Worm (Caenorhabditis elegans) whole organism, young adult: Measurements from ENCODE around the gene try-3.

Experiments used
- B0261.1 ChIP-seq: sonication (generic microtip); optimal IDR thresholded peaks from 2 replicates; lab custom pipeline; 2016; ENCODE audit warnings: mild to moderate bottlenecking, missing genetic modification characterization, moderate library complexity, missing compliant biosample characterization
- F33H1.4 ChIP-seq: fragments of 200-800 bp; sonication (Bioruptor generic); IDR thresholded peaks from 2 replicates; pipeline ENCODE4 v1.3.6; 2022; ENCODE audit warnings: missing genetic modification reagents, missing genetic modification characterization, missing compliant biosample characterization
- F49E8.2 ChIP-seq: sonication (generic microtip); optimal IDR thresholded peaks from 3 replicates; lab custom pipeline; 2017; ENCODE audit warnings: missing genetic modification characterization, mild to moderate bottlenecking, missing compliant biosample characterization, antibody characterized with exemption, moderate library complexity; ENCODE audit not compliant: insufficient read depth
- F55B11.4 ChIP-seq: sonication (generic microtip); optimal IDR thresholded peaks from 2 replicates; lab custom pipeline; 2016; ENCODE audit warnings: missing compliant biosample characterization, missing genetic modification characterization, borderline replicate concordance; ENCODE audit not compliant: insufficient read depth
- K12H6.12 ChIP-seq: fragments of 200-800 bp; sonication (Bioruptor generic); optimal IDR thresholded peaks from 2 replicates; lab custom pipeline; 2018; ENCODE audit warnings: mild to moderate bottlenecking, missing genetic modification characterization, missing compliant biosample characterization
- T07F8.4 ChIP-seq: sonication (generic microtip); optimal IDR thresholded peaks from 2 replicates; lab custom pipeline; 2016; ENCODE audit warnings: mild to moderate bottlenecking, missing genetic modification characterization, moderate library complexity, missing compliant biosample characterization
- Y56A3A.18 ChIP-seq: fragments of 200-800 bp; sonication (Bioruptor generic); IDR thresholded peaks from 2 replicates; pipeline ENCODE4 v1.3.6; 2022; ENCODE audit warnings: missing genetic modification reagents, missing genetic modification characterization, missing compliant biosample characterization
- athp-1 ChIP-seq: sonication (generic microtip); optimal IDR thresholded peaks from 2 replicates; lab custom pipeline; 2017; ENCODE audit warnings: mild to moderate bottlenecking, missing genetic modification characterization, missing compliant biosample characterization
- cebp-1 ChIP-seq, 2 experiments: fragments of 200-800 bp in 1 of 2; sonication (Bioruptor generic) in 1 of 2; sonication (generic microtip) in 1 of 2; IDR thresholded peaks in 1 of 2; optimal IDR thresholded peaks in 1 of 2; 2 replicates each; pipeline versions ENCODE4 v1.3.6 to Lab custom; 2017 to 2022; ENCODE audit warnings: missing compliant biosample characterization in 2 of 2, missing genetic modification characterization in 2 of 2, mild to moderate bottlenecking in 1 of 2, missing genetic modification reagents in 1 of 2, moderate library complexity in 1 of 2
- cebp-2 ChIP-seq: fragments of 200-800 bp; sonication (Bioruptor generic); IDR thresholded peaks from 2 replicates; pipeline ENCODE4 v1.3.6; 2022; ENCODE audit warnings: missing genetic modification characterization, missing compliant biosample characterization
- ceh-100 ChIP-seq: fragments of 200-800 bp; sonication (Bioruptor generic); IDR thresholded peaks from 2 replicates; pipeline ENCODE4 v1.3.6; 2022; ENCODE audit warnings: missing genetic modification reagents, missing genetic modification characterization, missing compliant biosample characterization
- ceh-79 ChIP-seq: sonication (generic microtip); optimal IDR thresholded peaks from 2 replicates; lab custom pipeline; 2017; ENCODE audit warnings: mild to moderate bottlenecking, missing genetic modification characterization, missing compliant biosample characterization
- dox-1 ChIP-seq: fragments of 200-800 bp; sonication (Bioruptor generic); IDR thresholded peaks from 2 replicates; pipeline ENCODE4 v1.3.6; 2022; ENCODE audit warnings: missing genetic modification reagents, missing genetic modification characterization, missing compliant biosample characterization
- egl-18 ChIP-seq: fragments of 200-800 bp; sonication (Bioruptor generic); IDR thresholded peaks from 2 replicates; pipeline ENCODE4 v1.3.6; 2022; ENCODE audit warnings: missing genetic modification reagents, missing genetic modification characterization, missing compliant biosample characterization
- egl-44 ChIP-seq: fragments of 200-800 bp; sonication (Bioruptor generic); IDR thresholded peaks from 2 replicates; pipeline ENCODE4 v1.3.6; 2022; ENCODE audit warnings: missing genetic modification reagents, missing genetic modification characterization, missing compliant biosample characterization
- egrh-3 ChIP-seq: fragments of 200-800 bp; sonication (Bioruptor generic); IDR thresholded peaks from 2 replicates; pipeline ENCODE4 v1.3.6; 2022; ENCODE audit warnings: missing genetic modification reagents, missing genetic modification characterization, missing compliant biosample characterization
- him-1 ChIP-seq: sonication (generic microtip); optimal IDR thresholded peaks from 2 replicates; lab custom pipeline; 2016; ENCODE audit warnings: missing genotype, missing genetic modification reagents, missing genetic modification characterization, missing compliant biosample characterization
- hlh-12 ChIP-seq: sonication (generic microtip); optimal IDR thresholded peaks from 2 replicates; lab custom pipeline; 2016; ENCODE audit warnings: missing genetic modification characterization, missing compliant biosample characterization
- hmg-1.2 ChIP-seq: fragments of 200-800 bp; sonication (Bioruptor generic); IDR thresholded peaks from 2 replicates; pipeline ENCODE4 v1.3.6; 2022; ENCODE audit warnings: missing genetic modification reagents, missing genetic modification characterization, missing compliant biosample characterization
- hsf-1 ChIP-seq: fragments of 200-800 bp; sonication (Bioruptor generic); IDR thresholded peaks from 2 replicates; pipeline ENCODE4 v1.3.6; 2022; ENCODE audit warnings: missing genetic modification reagents, missing genetic modification characterization, missing compliant biosample characterization
- lir-1 ChIP-seq: fragments of 200-800 bp; sonication (Bioruptor generic); conservative IDR thresholded peaks from 2 replicates; pipeline ENCODE4 v1.3.6; 2022; ENCODE audit warnings: missing genetic modification reagents, missing genetic modification characterization, missing compliant biosample characterization
- lsl-1 ChIP-seq: fragments of 200-800 bp; sonication (Bioruptor generic); optimal IDR thresholded peaks from 2 replicates; lab custom pipeline; 2018; ENCODE audit warnings: mild to moderate bottlenecking, missing genetic modification characterization, moderate library complexity, missing compliant biosample characterization
- lsy-27 ChIP-seq: sonication (generic microtip); optimal IDR thresholded peaks from 2 replicates; lab custom pipeline; 2017; ENCODE audit warnings: missing genetic modification characterization, mild to moderate bottlenecking, missing compliant biosample characterization, antibody characterized with exemption, missing genotype, borderline replicate concordance; ENCODE audit not compliant: insufficient read depth
- mcd-1 ChIP-seq: fragments of 200-800 bp; sonication (Bioruptor generic); IDR thresholded peaks from 2 replicates; pipeline ENCODE4 v1.3.6; 2022; ENCODE audit warnings: missing genetic modification reagents, missing genetic modification characterization, missing compliant biosample characterization
- mel-28 ChIP-seq: sonication (generic microtip); optimal IDR thresholded peaks from 2 replicates; lab custom pipeline; 2016; ENCODE audit warnings: borderline replicate concordance, mild to moderate bottlenecking, missing genetic modification characterization, missing compliant biosample characterization
- mes-4 ChIP-seq: sonication (generic microtip); optimal IDR thresholded peaks from 2 replicates; lab custom pipeline; 2016; ENCODE audit warnings: missing genotype, missing genetic modification characterization, missing compliant biosample characterization
- nfya-2 ChIP-seq: fragments of 200-800 bp; sonication (Bioruptor generic); IDR thresholded peaks from 2 replicates; pipeline ENCODE4 v1.3.6; 2022; ENCODE audit warnings: missing genetic modification reagents, missing genetic modification characterization, missing compliant biosample characterization
- nhr-179 ChIP-seq: sonication (generic microtip); optimal IDR thresholded peaks from 2 replicates; lab custom pipeline; 2016; ENCODE audit warnings: mild to moderate bottlenecking, missing genetic modification characterization, missing compliant biosample characterization
- pbrm-1 ChIP-seq: fragments of 200-800 bp; sonication (Bioruptor generic); IDR thresholded peaks from 2 replicates; pipeline ENCODE4 v1.3.6; 2022; ENCODE audit warnings: missing genetic modification reagents, missing genetic modification characterization, missing compliant biosample characterization
- rec-8 ChIP-seq, 2 experiments: sonication (generic microtip); optimal IDR thresholded peaks; 2 replicates each; lab custom pipeline; 2016; ENCODE audit warnings: mild to moderate bottlenecking in 2 of 2, missing genetic modification characterization in 2 of 2, missing genetic modification reagents in 2 of 2, missing genotype in 2 of 2, missing biosample characterization in 1 of 2, missing compliant biosample characterization in 1 of 2, moderate library complexity in 1 of 2
- rpc-1 ChIP-seq, 2 experiments: fragments of 150-350 bp in 1 of 2; sonication (generic microtip) in 1 of 2; optimal IDR thresholded peaks; 2 replicates each; lab custom pipeline; 2014 to 2018; ENCODE audit warnings: missing biosample characterization in 1 of 2, missing genetic modification characterization in 1 of 2, missing genetic modification reagents in 1 of 2, missing genotype in 1 of 2
- snpc-1.1 ChIP-seq: sonication (generic microtip); optimal IDR thresholded peaks from 2 replicates; lab custom pipeline; 2017; ENCODE audit warnings: missing genetic modification characterization, mild to moderate bottlenecking, missing compliant biosample characterization, antibody characterized with exemption, moderate library complexity, missing genotype, missing genetic modification reagents; ENCODE audit not compliant: insufficient read depth
- snpc-1.3 ChIP-seq: sonication (generic microtip); optimal IDR thresholded peaks from 2 replicates; lab custom pipeline; 2017; ENCODE audit warnings: missing genetic modification characterization, mild to moderate bottlenecking, missing compliant biosample characterization, antibody characterized with exemption, moderate library complexity, missing genotype, missing genetic modification reagents; ENCODE audit not compliant: insufficient read depth
- snpc-3.4 ChIP-seq: sonication (generic microtip); optimal IDR thresholded peaks from 2 replicates; lab custom pipeline; 2017; ENCODE audit warnings: missing genetic modification characterization, mild to moderate bottlenecking, missing compliant biosample characterization, antibody characterized with exemption, moderate library complexity, missing genotype, missing genetic modification reagents
- snpc-4 ChIP-seq, 5 experiments: fragments of 150-350 bp in 1 of 5; sonication (generic microtip) in 4 of 5; optimal IDR thresholded peaks; 2 replicates each; lab custom pipeline; 2014 to 2018; ENCODE audit warnings: missing genetic modification characterization in 5 of 5, missing biosample characterization in 3 of 5, antibody characterized with exemption in 2 of 5, mild to moderate bottlenecking in 2 of 5, missing compliant biosample characterization in 2 of 5, missing genotype in 2 of 5, moderate library complexity in 2 of 5, missing genetic modification reagents in 1 of 5
- sptf-2 ChIP-seq: fragments of 200-800 bp; sonication (Bioruptor generic); optimal IDR thresholded peaks from 2 replicates; lab custom pipeline; 2018; ENCODE audit warnings: mild to moderate bottlenecking, missing genetic modification characterization, missing compliant biosample characterization
- zfh-2 ChIP-seq: fragments of 200-800 bp; sonication (Bioruptor generic); conservative IDR thresholded peaks from 2 replicates; pipeline ENCODE4 v1.3.6; 2022; ENCODE audit warnings: missing genetic modification reagents, missing genetic modification characterization, missing compliant biosample characterization
- ztf-26 ChIP-seq: sonication (generic microtip); optimal IDR thresholded peaks from 2 replicates; lab custom pipeline; 2017; ENCODE audit warnings: missing genetic modification characterization, missing compliant biosample characterization
- ztf-3 ChIP-seq: fragments of 200-800 bp; sonication (Bioruptor generic); optimal IDR thresholded peaks from 2 replicates; lab custom pipeline; 2018; ENCODE audit warnings: mild to moderate bottlenecking, missing genetic modification characterization, missing compliant biosample characterization

Gene try-3

ce11 chrIV:6577914-6578313, 21.0 kb downstream of the try-3 start, which contains the start of gene C43G2.3:
C43G2.3 (plus strand) TSS chrIV:6578214.
- TF ChIP-seq lsy-27 (tag; lab: Kevin White, UChicago) (no peak), him-1 (tag; lab: Kevin White, UChicago) (no peak), mel-28 (tag; lab: Kevin White, UChicago) (no peak), ztf-3 (GFP tag; lab: Kevin White, UChicago) (no peak), cebp-2 (GFP tag; lab: Robert Waterston, UW) (no peak), K12H6.12 (no peak), mes-4 (tag; lab: Kevin White, UChicago) (no peak), hlh-12 (no peak), lir-1 (GFP tag; lab: Robert Waterston, UW) (no peak), F55B11.4 (tag; lab: Kevin White, UChicago) (no peak), nhr-179 (tag; lab: Kevin White, UChicago) (no peak), mcd-1 (GFP tag; lab: Robert Waterston, UW) (no peak), Y56A3A.18 (no peak)
- TF ChIP-seq, all 124 proteins: peak for 0

- TF ChIP-seq sptf-2 (GFP tag; lab: Kevin White, UChicago) = no peak
- no peak for TF ChIP-seq B0261.1 (tag; lab: Kevin White, UChicago)
- no peak for TF ChIP-seq zfh-2 (GFP tag; lab: Robert Waterston, UW)
- TF ChIP-seq hsf-1 (GFP tag; lab: Robert Waterston, UW) = no peak
- TF ChIP-seq nfya-2 (GFP tag; lab: Robert Waterston, UW) = no peak
- TF ChIP-seq egl-44 (GFP tag; lab: Robert Waterston, UW) = no peak
- TF ChIP-seq F55B11.4 (tag; lab: Kevin White, UChicago) = no peak
- no peak for TF ChIP-seq ceh-79 (tag; lab: Kevin White, UChicago)
- no peak for TF ChIP-seq hmg-1.2
These were observed 24.7 kb downstream of the try-3 start for ce11 chrIV:6581658-6582057.

ce11 chrIV:6582604-6583003, 25.6 kb downstream of the try-3 start, which contains the start of gene odr-8:
odr-8 (minus strand) TSS chrIV:6582704.
- no peak for TF ChIP-seq rec-8 (tag; optimal IDR thresholded peaks at IDR 0.05; lab: Kevin White, UChicago)
- TF ChIP-seq snpc-4 (GFP tag; optimal IDR thresholded peaks at IDR 0.05; lab: Kevin White, UChicago) = no peak
- TF ChIP-seq snpc-4 (tag; optimal IDR thresholded peaks at IDR 0.05; lab: Kevin White, UChicago) = peak in 1 of 4 experiments; percentile 50
- no peak for TF ChIP-seq athp-1 (tag; lab: Kevin White, UChicago)
- TF ChIP-seq snpc-3.4 (tag; lab: Kevin White, UChicago) = no peak
- TF ChIP-seq F33H1.4 (GFP tag; lab: Robert Waterston, UW) = no peak
- no peak for TF ChIP-seq cebp-1 (GFP tag; IDR thresholded peaks at IDR 0.05; lab: Robert Waterston, UW)
- no peak for TF ChIP-seq cebp-1 (tag; optimal IDR thresholded peaks at IDR 0.05; lab: Kevin White, UChicago)
- no peak for TF ChIP-seq snpc-1.1 (tag; lab: Kevin White, UChicago)
- no peak for TF ChIP-seq F55B11.4 (tag; lab: Kevin White, UChicago)

ce11 chrIV:6585397-6585921, 28.5 kb downstream of the try-3 start, which contains the start of the genes F38A5.2 and dnj-11:
F38A5.2 (minus strand) TSS chrIV:6585400.
dnj-11 (plus strand) TSS chrIV:6585871.
- peak; percentile 46 for TF ChIP-seq lsl-1 (GFP tag; lab: Kevin White, UChicago)
- TF ChIP-seq pbrm-1 (GFP tag; lab: Robert Waterston, UW) = peak; percentile 67
- peak; percentile 42 for TF ChIP-seq snpc-1.3
- TF ChIP-seq egl-18 (GFP tag; lab: Robert Waterston, UW) = no peak
- TF ChIP-seq F49E8.2 (tag; lab: Kevin White, UChicago) = peak; percentile 49
- peak; percentile 45 for TF ChIP-seq snpc-4 (GFP tag; optimal IDR thresholded peaks at IDR 0.05; lab: Kevin White, UChicago)
- TF ChIP-seq snpc-4 (tag; optimal IDR thresholded peaks at IDR 0.05; lab: Kevin White, UChicago) = peak in 3 of 4 experiments; percentile 77 to 87 (median 80)
- TF ChIP-seq ztf-26 (tag; lab: Kevin White, UChicago) = no peak
- TF ChIP-seq rpc-1 (optimal IDR thresholded peaks at IDR 0.05; lab: Kevin White, UChicago) = peak; percentile 3
- TF ChIP-seq rpc-1 (tag; optimal IDR thresholded peaks at IDR 0.05; lab: Kevin White, UChicago) = no peak
- TF ChIP-seq ceh-100 (GFP tag; lab: Robert Waterston, UW) = peak; percentile 54; the same call in 1 of the 2 replicates
- TF ChIP-seq T07F8.4 (tag; lab: Kevin White, UChicago) = no peak
- 0 out of 2 replicates have a peak, but pooled peaks have one; percentile 24 for TF ChIP-seq egrh-3 (GFP tag; lab: Robert Waterston, UW)
- peak; percentile 76; the same call in 1 of the 2 replicates for TF ChIP-seq dox-1
- peak; percentile 48 for TF ChIP-seq K12H6.12
- TF ChIP-seq hmg-1.2 = peak; percentile 95
